Fruit fly (Drosophila melanogaster): ENCODE data around the gene ppan.

The ppan gene

dm6 chr3R:21152856-21153278 is 36.8 kb downstream of the ppan start:
- peak; percentile 3 for TF ChIP-seq psq (GFP tag; optimal IDR thresholded peaks at IDR 0.05)
- TF ChIP-seq CrebA (GFP tag; optimal IDR thresholded peaks at IDR 0.05; ENCODE audit: borderline replicate concordance), result peak; percentile 89
- no peak for TF ChIP-seq N (GFP tag; optimal IDR thresholded peaks at IDR 0.05)
- peak; percentile 57 for TF ChIP-seq Vsx2 (GFP tag; optimal IDR thresholded peaks at IDR 0.05; ENCODE audit: partially characterized antibody)
- peak; percentile 34 for TF ChIP-seq br (GFP tag; optimal IDR thresholded peaks at IDR 0.05)
- TF ChIP-seq Hr78 (GFP tag; optimal IDR thresholded peaks at IDR 0.05), result no peak
- no peak for TF ChIP-seq fru (GFP tag; optimal IDR thresholded peaks at IDR 0.05)
- peak; percentile 86 for TF ChIP-seq Sp1 (GFP tag; optimal IDR thresholded peaks at IDR 0.05)
- no peak for TF ChIP-seq h (GFP tag; optimal IDR thresholded peaks at IDR 0.05)
- no peak for TF ChIP-seq Myc (optimal IDR thresholded peaks at IDR 0.05)
- TF ChIP-seq foxo (GFP tag; optimal IDR thresholded peaks at IDR 0.05), result no peak
- peak; percentile 65 for TF ChIP-seq brk (GFP tag; optimal IDR thresholded peaks at IDR 0.05)
- TF ChIP-seq woc (GFP tag; optimal IDR thresholded peaks at IDR 0.05), result peak; percentile 33
- TF ChIP-seq sv (GFP tag; optimal IDR thresholded peaks at IDR 0.05), result no peak
- peak; percentile 60 for TF ChIP-seq sage (GFP tag; optimal IDR thresholded peaks at IDR 0.05)
- peak; percentile 78 for TF ChIP-seq Dif (GFP tag; optimal IDR thresholded peaks at IDR 0.05; ENCODE audit: partially characterized antibody)
- no peak for TF ChIP-seq dsf (GFP tag; optimal IDR thresholded peaks at IDR 0.05; ENCODE audit: borderline replicate concordance)
- peak; percentile 80 to 84 for TF ChIP-seq dl (GFP tag; optimal IDR thresholded peaks at IDR 0.05; ENCODE audit: insufficient read depth in 1 of 2, partially characterized antibody in 2 of 2)
- TF ChIP-seq CG9705 (GFP tag; optimal IDR thresholded peaks at IDR 0.05), result no peak
- peak; percentile 78 for TF ChIP-seq Rel (GFP tag; optimal IDR thresholded peaks at IDR 0.05)
- TF ChIP-seq Rel (tag; optimal IDR thresholded peaks at IDR 0.05), result peak; percentile 47
- TF ChIP-seq tai (GFP tag; optimal IDR thresholded peaks at IDR 0.05), result no peak
- TF ChIP-seq Abd-B (GFP tag; optimal IDR thresholded peaks at IDR 0.05), result no peak

- TF ChIP-seq h (GFP tag; optimal IDR thresholded peaks at IDR 0.05), result peak; percentile 49
- no peak for TF ChIP-seq br (GFP tag; optimal IDR thresholded peaks at IDR 0.05)
Measured at dm6 chr3R:21154130-21154529, 38.1 kb downstream of the ppan start.

- TF ChIP-seq Rel (GFP tag; optimal IDR thresholded peaks at IDR 0.05) (no peak), Rel (tag; optimal IDR thresholded peaks at IDR 0.05) (peak; percentile 29), Mio (GFP tag; optimal IDR thresholded peaks at IDR 0.05) (no peak), dsf (GFP tag; optimal IDR thresholded peaks at IDR 0.05; ENCODE audit: borderline replicate concordance) (no peak), OdsH (GFP tag; optimal IDR thresholded peaks at IDR 0.05) (no peak), CG32264 (GFP tag; optimal IDR thresholded peaks at IDR 0.05) (no peak), GATAd (GFP tag; optimal IDR thresholded peaks at IDR 0.05) (no peak), tai (GFP tag; optimal IDR thresholded peaks at IDR 0.05) (no peak), h (GFP tag; optimal IDR thresholded peaks at IDR 0.05) (peak; percentile 13), sv (GFP tag; optimal IDR thresholded peaks at IDR 0.05) (no peak), N (GFP tag; optimal IDR thresholded peaks at IDR 0.05) (no peak), br (GFP tag; optimal IDR thresholded peaks at IDR 0.05) (no peak), CG9705 (GFP tag; optimal IDR thresholded peaks at IDR 0.05) (no peak), sage (GFP tag; optimal IDR thresholded peaks at IDR 0.05) (no peak), Vsx2 (GFP tag; optimal IDR thresholded peaks at IDR 0.05; ENCODE audit: partially characterized antibody) (no peak), foxo (GFP tag; optimal IDR thresholded peaks at IDR 0.05) (no peak), Hr83 (GFP tag; optimal IDR thresholded peaks at IDR 0.05; ENCODE audit: poor library complexity, severe bottlenecking) (no peak), Dif (GFP tag; optimal IDR thresholded peaks at IDR 0.05; ENCODE audit: partially characterized antibody) (peak; percentile 83), Abd-B (GFP tag; optimal IDR thresholded peaks at IDR 0.05) (no peak), Hnf4 (GFP tag; optimal IDR thresholded peaks at IDR 0.05) (peak; percentile 16), dl (GFP tag; optimal IDR thresholded peaks at IDR 0.05; ENCODE audit: insufficient read depth in 1 of 2, partially characterized antibody in 2 of 2) (peak in 1 of 2 experiments; percentile 5), fru (GFP tag; optimal IDR thresholded peaks at IDR 0.05) (no peak), dmrt93B (GFP tag; optimal IDR thresholded peaks at IDR 0.05) (no peak), Myc (optimal IDR thresholded peaks at IDR 0.05) (no peak), usp (GFP tag; optimal IDR thresholded peaks at IDR 0.05) (no peak), CrebA (GFP tag; optimal IDR thresholded peaks at IDR 0.05; ENCODE audit: borderline replicate concordance) (no peak), Jra (GFP tag; optimal IDR thresholded peaks at IDR 0.05) (no peak), Sp1 (GFP tag; optimal IDR thresholded peaks at IDR 0.05) (no peak), jim (GFP tag; optimal IDR thresholded peaks at IDR 0.05) (no peak), lola (GFP tag; optimal IDR thresholded peaks at IDR 0.05) (no peak), HLH106 (tag; optimal IDR thresholded peaks at IDR 0.05) (no peak), woc (GFP tag; optimal IDR thresholded peaks at IDR 0.05) (no peak)
Measured at dm6 chr3R:21155931-21156488, 40.0 kb downstream of the ppan start.

Data from whole organism, wandering third instar larva.